ENCODE assay signal across 1 fruit fly cellular context in the genomic region with DNA sequence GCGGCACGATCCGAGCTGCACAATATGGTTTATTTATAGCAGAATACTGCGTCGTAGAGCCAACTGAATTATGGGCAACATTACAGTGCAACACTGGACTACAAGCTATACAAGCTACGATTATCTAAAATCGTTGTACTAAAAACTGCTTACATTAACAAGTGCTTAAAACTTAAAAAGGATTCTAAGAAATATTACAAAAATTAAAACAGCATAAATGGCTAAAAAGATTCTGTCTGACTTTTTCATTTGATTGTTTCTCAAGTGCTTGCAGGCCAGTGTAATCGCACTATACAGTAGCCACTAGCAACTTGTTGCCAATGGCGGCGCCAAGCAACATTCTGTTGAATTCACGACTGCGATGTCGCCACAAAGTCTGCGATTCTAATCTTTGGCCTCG.
A peak's percentile ranks its signal among the peaks of the same experiment; 100 is the strongest.
TF ChIP-seq lines count a peak whose summit lies in the region.

No protein-coding gene starts in this region.

TF ChIP-seq in whole organism, embryonic, 481 proteins besides CTCF, POLR2A, EP300 and RAD21 (continued from another document):
- TF ChIP-seq amos (GFP tag; IDR thresholded peaks at IDR 0.05; lab: Robert Waterston, UW; ENCODE audit: partially characterized antibody) (no peak), z (GFP tag; IDR thresholded peaks at IDR 0.05; lab: Robert Waterston, UW) (peak; percentile 62; the same call in 2 of the 3 replicates), Blimp-1 (GFP tag; optimal IDR thresholded peaks at IDR 0.05; lab: Kevin White, UChicago) (peak; percentile 81), Gug (GFP tag; IDR thresholded peaks at IDR 0.05; lab: Robert Waterston, UW) (peak; percentile 50; the same call in 3 of the 4 replicates), zf30C (GFP tag; optimal IDR thresholded peaks at IDR 0.05; lab: Kevin White, UChicago) (no peak), trh (GFP tag; optimal IDR thresholded peaks at IDR 0.05; lab: Kevin White, UChicago) (no peak), kay (GFP tag; optimal IDR thresholded peaks at IDR 0.05; lab: Kevin White, UChicago) (peak; percentile 29), CG15479 (GFP tag; optimal IDR thresholded peaks at IDR 0.05; lab: Kevin White, UChicago) (no peak), CG16863 (GFP tag; optimal IDR thresholded peaks at IDR 0.05; lab: Kevin White, UChicago) (peak; percentile 69), luna (GFP tag; optimal IDR thresholded peaks at IDR 0.05; lab: Kevin White, UChicago) (no peak), CG9215 (GFP tag; IDR thresholded peaks at IDR 0.05; lab: Robert Waterston, UW) (peak; percentile 46; the same call in 1 of the 2 replicates), dpn (GFP tag; optimal IDR thresholded peaks at IDR 0.05; lab: Kevin White, UChicago) (peak; percentile 62 to 77), CG4282 (GFP tag; optimal IDR thresholded peaks at IDR 0.05; lab: Kevin White, UChicago) (no peak), Optix (GFP tag; IDR thresholded peaks at IDR 0.05; lab: Robert Waterston, UW) (peak; percentile 71; the same call in 2 of the 3 replicates), dan (GFP tag; IDR thresholded peaks at IDR 0.05; lab: Robert Waterston, UW) (no peak), CG8478 (optimal IDR thresholded peaks at IDR 0.05; lab: Kevin White, UChicago) (no peak), CG13624 (GFP tag; optimal IDR thresholded peaks at IDR 0.05; lab: Kevin White, UChicago) (peak; percentile 51), CG6175 (GFP tag; IDR thresholded peaks at IDR 0.05; lab: Robert Waterston, UW) (0 out of 3 replicates have a peak, but pooled peaks have one; percentile 25), CG2712 (tag; optimal IDR thresholded peaks at IDR 0.05; lab: Kevin White, UChicago) (peak; percentile 86), Scr (GFP tag; IDR thresholded peaks at IDR 0.05; lab: Robert Waterston, UW; ENCODE audit: partially characterized antibody) (no peak), Dfd (GFP tag; optimal IDR thresholded peaks at IDR 0.05; lab: Kevin White, UChicago) (no peak), chif (GFP tag; optimal IDR thresholded peaks at IDR 0.05; lab: Kevin White, UChicago) (peak; percentile 72 to 76), Myb (GFP tag; optimal IDR thresholded peaks at IDR 0.05; lab: Kevin White, UChicago) (peak; percentile 36), CG7987 (GFP tag; optimal IDR thresholded peaks at IDR 0.05; lab: Kevin White, UChicago) (no peak), knrl (GFP tag; IDR thresholded peaks at IDR 0.05; lab: Robert Waterston, UW; ENCODE audit: partially characterized antibody) (no peak), CG5245 (GFP tag; optimal IDR thresholded peaks at IDR 0.05; lab: Kevin White, UChicago) (no peak), CG2202 (tag; optimal IDR thresholded peaks at IDR 0.05; lab: Kevin White, UChicago) (peak; percentile 55), CG16813 (GFP tag; IDR thresholded peaks at IDR 0.05; lab: Robert Waterston, UW; ENCODE audit: partially characterized antibody) (no peak), Kr (GFP tag; optimal IDR thresholded peaks at IDR 0.05; lab: Kevin White, UChicago) (no peak)
